Worm (Caenorhabditis elegans): ENCODE results near the gene Y38E10A.14.

ce11 chrII:12622843-12623242 lies 1.5 kb downstream of the Y38E10A.14 start:
- no peak for TF ChIP-seq him-1 (tag; optimal IDR thresholded peaks at IDR 0.05)
- TF ChIP-seq hrde-1 (tag; optimal IDR thresholded peaks at IDR 0.05; ENCODE audit: borderline replicate concordance), result no peak
- TF ChIP-seq bed-2 (GFP tag; IDR thresholded peaks at IDR 0.05), result no peak
- no peak for TF ChIP-seq lag-1 (GFP tag; IDR thresholded peaks at IDR 0.05)
- TF ChIP-seq unc-62 (GFP tag; optimal IDR thresholded peaks at IDR 0.05), result no peak
- no peak for TF ChIP-seq rcor-1 (GFP tag; IDR thresholded peaks at IDR 0.05)
- no peak for TF ChIP-seq cebp-2 (GFP tag; IDR thresholded peaks at IDR 0.05)
- no peak for TF ChIP-seq F23B12.7 (tag; optimal IDR thresholded peaks at IDR 0.05; ENCODE audit: insufficient read depth)
- no peak for TF ChIP-seq tbp1 (GFP tag; optimal IDR thresholded peaks at IDR 0.05)
- TF ChIP-seq let-526 (GFP tag; IDR thresholded peaks at IDR 0.05), result no peak

All from whole organism, young adult.